Fruit fly (Drosophila melanogaster) whole organism, wandering third instar larva: ENCODE data around the gene CG32086.

ENCODE experiments used
- Abd-B ChIP-seq: fragments of >200 bp; optimal IDR thresholded peaks from 2 replicates; lab custom pipeline; 2017; ENCODE audit warnings: missing biosample characterization, missing genetic modification characterization
- CG32264 ChIP-seq: fragments of 200-800 bp; sonication (Bioruptor generic); optimal IDR thresholded peaks from 2 replicates; lab custom pipeline; 2016; ENCODE audit warnings: missing biosample characterization, missing genetic modification characterization
- CG9705 ChIP-seq: fragments of 200-800 bp; sonication (Bioruptor generic); optimal IDR thresholded peaks from 2 replicates; lab custom pipeline; 2018; ENCODE audit warnings: missing biosample characterization, mild to moderate bottlenecking, missing genetic modification characterization
- Dfd ChIP-seq: fragments of >200 bp; optimal IDR thresholded peaks from 2 replicates; lab custom pipeline; 2017; ENCODE audit warnings: missing biosample characterization, missing genetic modification characterization
- Dif ChIP-seq: fragments of 200-275, 200-300 bp; sonication (Bioruptor generic); optimal IDR thresholded peaks from 2 replicates; lab custom pipeline; 2018; ENCODE audit warnings: missing biosample characterization, missing genetic modification characterization; ENCODE audit not compliant: partially characterized antibody
- GATAd ChIP-seq: sonication (Bioruptor generic); optimal IDR thresholded peaks from 2 replicates; lab custom pipeline; 2016; ENCODE audit warnings: missing biosample characterization, missing genetic modification characterization
- HLH106 ChIP-seq: fragments of 200-800 bp; optimal IDR thresholded peaks from 3 replicates; lab custom pipeline; 2019; ENCODE audit warnings: missing biosample characterization, mild to moderate bottlenecking, missing genetic modification characterization, moderate library complexity
- Hnf4 ChIP-seq: fragments of 200-800 bp; sonication (Bioruptor generic); optimal IDR thresholded peaks from 2 replicates; lab custom pipeline; 2016; ENCODE audit warnings: missing biosample characterization, mild to moderate bottlenecking, missing genetic modification characterization
- Hr78 ChIP-seq: fragments of >200 bp; optimal IDR thresholded peaks from 2 replicates; lab custom pipeline; 2017; ENCODE audit warnings: missing biosample characterization, missing genetic modification characterization
- Hr83 ChIP-seq: fragments of 200-300 bp; sonication (Bioruptor generic); optimal IDR thresholded peaks from 2 replicates; lab custom pipeline; 2016; ENCODE audit warnings: missing biosample characterization, mild to moderate bottlenecking, missing genetic modification characterization, moderate library complexity; ENCODE audit not compliant: poor library complexity, severe bottlenecking
- Jra ChIP-seq: sonication (Bioruptor generic); optimal IDR thresholded peaks from 2 replicates; lab custom pipeline; 2016; ENCODE audit warnings: missing biosample characterization, missing genetic modification characterization
- Mio ChIP-seq: sonication (Bioruptor generic); optimal IDR thresholded peaks from 2 replicates; lab custom pipeline; 2016; ENCODE audit warnings: missing biosample characterization, missing genetic modification characterization
- Myc ChIP-seq: fragments of >200 bp; optimal IDR thresholded peaks from 2 replicates; lab custom pipeline; 2017
- N ChIP-seq: fragments of >200 bp; optimal IDR thresholded peaks from 2 replicates; lab custom pipeline; 2018; ENCODE audit warnings: missing biosample characterization, missing external identifiers, missing genetic modification characterization
- OdsH ChIP-seq: fragments of 200-800 bp; sonication (Bioruptor generic); optimal IDR thresholded peaks from 2 replicates; lab custom pipeline; 2016; ENCODE audit warnings: missing biosample characterization, mild to moderate bottlenecking, missing genetic modification characterization
- Rel ChIP-seq, 2 experiments: fragments of 200-800 bp; sonication (Bioruptor generic) in 1 of 2; optimal IDR thresholded peaks; 2 replicates in 1 of 2; 3 replicates in 1 of 2; lab custom pipeline; 2016 to 2019; ENCODE audit warnings: mild to moderate bottlenecking in 2 of 2, missing biosample characterization in 2 of 2, missing genetic modification characterization in 2 of 2, moderate library complexity in 1 of 2
- Vsx2 ChIP-seq: fragments of 200-300, 225-300 bp; sonication (Bioruptor generic); optimal IDR thresholded peaks from 2 replicates; lab custom pipeline; 2018; ENCODE audit warnings: missing biosample characterization, missing genetic modification characterization; ENCODE audit not compliant: partially characterized antibody
- br ChIP-seq: fragments of 200-800 bp; sonication (Bioruptor generic); optimal IDR thresholded peaks from 2 replicates; lab custom pipeline; 2016; ENCODE audit warnings: missing biosample characterization, missing genetic modification characterization
- brk ChIP-seq: fragments of 200-800 bp; sonication (Bioruptor generic); optimal IDR thresholded peaks from 2 replicates; lab custom pipeline; 2016; ENCODE audit warnings: missing biosample characterization, mild to moderate bottlenecking, missing genetic modification characterization
- dmrt93B ChIP-seq: fragments of 200-800 bp; sonication (Bioruptor generic); optimal IDR thresholded peaks from 2 replicates; lab custom pipeline; 2018; ENCODE audit warnings: missing biosample characterization, mild to moderate bottlenecking, missing genetic modification characterization
- ey ChIP-seq: fragments of 200-800 bp; sonication (Bioruptor generic); optimal IDR thresholded peaks from 2 replicates; lab custom pipeline; 2016; ENCODE audit warnings: missing biosample characterization, missing genetic modification characterization
- foxo ChIP-seq, 2 experiments: fragments of 200-800 bp; sonication (Bioruptor generic); optimal IDR thresholded peaks; 2 replicates in 1 of 2; 3 replicates in 1 of 2; lab custom pipeline; 2016 to 2017; ENCODE audit warnings: missing biosample characterization in 2 of 2, missing genetic modification characterization in 2 of 2
- fru ChIP-seq: fragments of 200-800 bp; sonication (Bioruptor generic); optimal IDR thresholded peaks from 3 replicates; lab custom pipeline; 2016; ENCODE audit warnings: missing biosample characterization, mild to moderate bottlenecking, missing genetic modification characterization
- h ChIP-seq: fragments of 200-800 bp; sonication (Bioruptor generic); optimal IDR thresholded peaks from 3 replicates; lab custom pipeline; 2016; ENCODE audit warnings: missing biosample characterization, mild to moderate bottlenecking, missing genetic modification characterization
- lola ChIP-seq: fragments of >200 bp; optimal IDR thresholded peaks from 2 replicates; lab custom pipeline; 2017; ENCODE audit warnings: missing biosample characterization, missing genetic modification characterization
- pan ChIP-seq: fragments of >200 bp; optimal IDR thresholded peaks from 2 replicates; lab custom pipeline; 2017
- psq ChIP-seq: fragments of 200-800 bp; sonication (Bioruptor generic); optimal IDR thresholded peaks from 3 replicates; lab custom pipeline; 2017; ENCODE audit warnings: missing biosample characterization, mild to moderate bottlenecking, missing genetic modification characterization, moderate library complexity
- rgr ChIP-seq: fragments of 200-800 bp; sonication (Bioruptor generic); optimal IDR thresholded peaks from 3 replicates; lab custom pipeline; 2016; ENCODE audit warnings: missing biosample characterization, mild to moderate bottlenecking, missing genetic modification characterization
- sage ChIP-seq: fragments of 200-800 bp; sonication (Bioruptor generic); optimal IDR thresholded peaks from 2 replicates; lab custom pipeline; 2016; ENCODE audit warnings: missing biosample characterization, mild to moderate bottlenecking, missing genetic modification characterization
- sv ChIP-seq: fragments of 200-800 bp; sonication (Bioruptor generic); optimal IDR thresholded peaks from 3 replicates; lab custom pipeline; 2016; ENCODE audit warnings: missing biosample characterization, missing genetic modification characterization
- tai ChIP-seq: sonication (Bioruptor generic); optimal IDR thresholded peaks from 2 replicates; lab custom pipeline; 2016; ENCODE audit warnings: missing biosample characterization, missing genetic modification characterization
- usp ChIP-seq: fragments of >200 bp; optimal IDR thresholded peaks from 2 replicates; lab custom pipeline; 2017; ENCODE audit warnings: missing biosample characterization, missing genetic modification characterization
- woc ChIP-seq: sonication (Bioruptor generic); optimal IDR thresholded peaks from 2 replicates; lab custom pipeline; 2016; ENCODE audit warnings: missing biosample characterization, mild to moderate bottlenecking, missing genetic modification characterization

Gene CG32086

DNA sequence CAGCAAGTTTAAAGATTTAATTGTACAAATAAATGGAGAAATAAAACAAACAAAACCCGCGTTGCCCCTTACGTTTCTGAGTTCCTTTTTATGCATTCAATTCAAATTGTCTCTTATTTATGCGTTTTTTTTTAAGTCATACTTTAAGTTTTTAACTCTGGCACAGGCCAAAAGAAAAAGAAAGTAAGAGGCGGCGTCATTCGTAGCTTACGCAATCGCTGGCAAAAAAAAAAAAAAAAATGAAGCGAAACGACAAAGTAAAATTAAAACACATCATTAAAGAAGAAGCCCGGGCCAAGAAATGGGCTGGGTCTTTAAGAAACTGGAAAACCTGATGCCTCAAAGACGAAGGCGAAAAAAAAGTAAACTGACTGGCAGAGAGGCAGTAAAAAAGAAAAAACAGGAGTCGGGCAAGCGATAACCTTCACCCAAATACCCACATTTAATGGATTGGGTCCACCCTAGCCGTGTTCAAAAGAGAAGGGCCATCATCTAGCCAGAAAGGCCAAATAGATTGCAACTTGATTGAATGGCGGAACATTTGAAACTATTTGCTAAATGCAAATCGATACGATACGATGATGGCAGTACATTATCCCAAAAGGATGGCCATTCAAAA is 40.1 kb downstream of the CG32086 start:
- TF ChIP-seq Mio (GFP tag; lab: Kevin White, UChicago) = no peak
- TF ChIP-seq sv = no peak
- no peak for TF ChIP-seq psq (GFP tag; lab: Kevin White, UChicago)
- no peak for TF ChIP-seq Dfd (GFP tag; lab: Kevin White, UChicago)
- TF ChIP-seq, all 38 proteins: peak for 0

dm6 chr3L:11542948-11543347 is 40.9 kb downstream of the CG32086 start:
- TF ChIP-seq foxo (GFP tag; optimal IDR thresholded peaks at IDR 0.05; lab: Kevin White, UChicago) (no peak), GATAd (GFP tag; lab: Kevin White, UChicago) (no peak), woc (no peak), tai (GFP tag; lab: Kevin White, UChicago) (no peak), lola (GFP tag; lab: Kevin White, UChicago) (no peak), CG32264 (GFP tag; lab: Kevin White, UChicago) (no peak), usp (no peak), pan (no peak), CG9705 (GFP tag; lab: Kevin White, UChicago) (no peak), brk (no peak), rgr (GFP tag; lab: Kevin White, UChicago) (no peak), dmrt93B (no peak), Hnf4 (GFP tag; lab: Kevin White, UChicago) (no peak), N (GFP tag; lab: Kevin White, UChicago) (no peak)

DNA sequence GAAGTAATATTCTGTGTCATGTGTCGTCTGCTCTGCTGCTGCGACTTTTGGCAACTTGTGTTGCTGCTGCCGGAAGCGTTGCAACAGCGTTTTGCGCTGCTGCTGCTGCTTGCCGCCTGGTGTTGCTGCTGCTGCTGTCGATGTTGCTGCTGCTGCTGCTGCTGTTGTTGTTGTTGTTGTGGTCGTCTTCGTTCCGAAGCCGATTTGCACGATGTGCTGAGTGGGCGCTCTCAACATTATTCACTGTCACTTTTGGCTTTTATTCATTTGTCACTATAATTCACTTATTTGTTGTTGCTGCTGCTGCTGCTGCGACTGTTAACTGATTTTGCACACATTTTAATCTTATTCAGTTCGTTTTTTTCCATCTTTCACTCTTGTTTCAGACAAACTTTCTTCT is 41.4 kb downstream of the CG32086 start:
- peak; percentile 94 for TF ChIP-seq Dfd (GFP tag; lab: Kevin White, UChicago)
- no peak for TF ChIP-seq tai (GFP tag; lab: Kevin White, UChicago)
- no peak for TF ChIP-seq woc

DNA sequence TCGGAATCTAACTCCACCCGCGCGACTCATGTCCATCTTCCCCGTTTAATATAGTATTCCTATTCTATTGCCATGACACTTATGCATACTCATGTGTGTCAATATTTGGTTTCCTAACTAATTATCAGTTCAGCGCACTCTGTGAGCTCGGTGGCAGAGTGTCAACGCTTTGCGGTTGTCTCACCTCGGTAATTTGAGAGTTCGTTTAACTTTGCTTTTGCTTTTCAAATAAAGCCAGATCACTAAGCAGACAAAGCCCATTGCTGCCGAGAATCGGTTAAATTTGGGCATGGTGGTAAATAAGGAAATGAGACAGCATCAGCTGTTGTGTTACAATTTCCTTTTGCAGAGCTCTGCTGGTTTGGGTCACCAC is 43.5 kb downstream of the CG32086 start:
- no peak for TF ChIP-seq tai (GFP tag; lab: Kevin White, UChicago)
- no peak for TF ChIP-seq fru (GFP tag; lab: Kevin White, UChicago)
- TF ChIP-seq pan = no peak
- TF ChIP-seq N (GFP tag; lab: Kevin White, UChicago) = no peak
- TF ChIP-seq sage (GFP tag; lab: Kevin White, UChicago) = no peak
- no peak for TF ChIP-seq Dif

DNA sequence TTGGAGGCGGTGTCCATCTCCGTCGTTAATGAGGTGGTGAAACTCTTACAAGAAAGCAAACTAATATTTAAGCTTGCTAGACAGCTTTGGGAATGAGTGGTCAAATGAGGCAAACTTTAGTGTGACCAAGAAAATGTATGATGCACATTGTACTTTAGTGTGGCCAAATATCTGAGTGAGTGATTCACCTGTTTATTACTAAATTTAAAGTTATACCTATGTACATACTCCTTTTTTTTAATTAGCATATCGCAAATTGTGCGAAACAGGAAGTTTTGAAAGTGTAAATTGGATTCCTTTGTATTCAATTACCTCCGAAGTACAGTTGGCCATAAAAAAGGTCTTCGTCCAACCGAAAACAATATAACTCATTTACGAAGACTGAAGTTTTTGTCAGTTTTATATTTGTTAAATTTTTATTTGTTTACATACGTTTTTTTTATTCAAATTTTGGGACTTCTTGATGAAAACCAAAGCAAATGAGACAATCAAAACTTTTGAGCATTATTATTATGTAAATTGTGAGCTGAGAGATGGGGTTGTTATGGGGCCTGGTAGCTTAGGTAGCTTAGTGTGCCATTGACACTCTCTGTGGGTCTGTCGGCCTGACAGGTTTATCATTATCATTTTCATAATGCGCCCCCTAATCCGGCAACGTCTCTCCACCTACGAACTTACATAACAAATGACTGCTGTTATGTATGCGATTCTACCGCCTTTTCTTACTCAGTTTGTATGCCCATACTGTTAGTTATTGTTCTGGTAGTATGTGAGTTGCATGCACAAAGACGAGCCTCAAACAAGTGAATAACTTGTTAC is 44.1 kb downstream of the CG32086 start:
- TF ChIP-seq Abd-B (GFP tag; lab: Kevin White, UChicago) (no peak), psq (GFP tag; lab: Kevin White, UChicago) (no peak), Vsx2 (no peak)

DNA sequence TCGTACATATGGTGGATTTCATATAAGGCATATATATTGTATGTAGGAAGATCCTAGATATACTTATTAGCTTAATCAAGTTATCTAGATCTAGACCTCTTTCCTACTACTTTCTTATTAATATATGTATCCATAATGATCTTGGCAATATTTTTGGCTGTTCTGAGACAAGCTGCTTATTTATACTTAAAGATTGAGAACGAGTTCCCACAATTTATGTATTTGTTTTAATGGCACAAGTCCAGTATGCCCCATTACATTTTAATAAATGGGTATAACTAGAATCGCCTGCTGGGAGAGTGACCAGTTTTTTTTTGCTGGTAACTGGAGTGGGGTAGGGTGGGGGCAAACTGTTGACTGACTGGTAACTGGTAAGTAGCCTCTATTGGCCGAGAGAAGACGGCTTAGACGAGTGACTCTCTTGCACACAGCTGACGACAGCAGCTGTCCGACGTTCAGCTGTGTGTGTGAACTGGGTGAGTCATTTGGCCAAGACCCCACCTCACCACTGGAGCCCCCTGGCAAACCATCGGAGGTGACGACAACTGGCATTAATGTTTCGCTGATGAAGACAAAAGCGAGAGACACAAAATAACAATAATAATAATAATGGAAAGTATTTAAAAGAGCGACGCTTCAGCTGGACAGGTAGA is 47.0 kb downstream of the CG32086 start:
- peak; percentile 4 for TF ChIP-seq Jra (GFP tag; lab: Kevin White, UChicago)
- TF ChIP-seq N (GFP tag; lab: Kevin White, UChicago) = no peak
- no peak for TF ChIP-seq Myc (lab: Kevin White, UChicago)

DNA sequence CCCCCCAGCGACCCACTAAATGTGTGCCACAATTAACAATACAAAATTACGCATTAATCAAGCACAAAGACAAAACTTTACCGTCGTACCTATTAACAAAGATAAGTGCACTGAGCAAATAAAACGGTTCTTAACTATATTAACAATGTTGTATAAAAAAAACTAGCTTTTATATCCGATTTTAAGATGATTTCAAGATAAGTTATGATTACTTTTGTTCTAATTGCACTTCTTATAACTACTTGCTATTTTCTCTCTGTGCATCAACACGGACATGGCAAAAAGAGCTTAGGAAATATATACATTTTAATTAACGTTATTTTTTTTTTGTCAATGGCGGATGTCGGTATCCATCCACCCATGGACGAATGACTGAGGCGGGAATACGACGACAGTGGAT is 47.7 kb downstream of the CG32086 start:
- TF ChIP-seq Abd-B (GFP tag; lab: Kevin White, UChicago) (no peak), br (GFP tag; lab: Kevin White, UChicago) (no peak), Rel (GFP tag; optimal IDR thresholded peaks at IDR 0.05; lab: Kevin White, UChicago) (no peak), Rel (tag; optimal IDR thresholded peaks at IDR 0.05; lab: Kevin White, UChicago) (no peak), h (peak; percentile 36), Dfd (GFP tag; lab: Kevin White, UChicago) (no peak), brk (no peak), Dif (no peak), Vsx2 (no peak), woc (no peak), psq (GFP tag; lab: Kevin White, UChicago) (no peak), OdsH (GFP tag; lab: Kevin White, UChicago) (no peak), foxo (GFP tag; optimal IDR thresholded peaks at IDR 0.05; lab: Kevin White, UChicago) (peak in 1 of 2 experiments; percentile 21), Mio (GFP tag; lab: Kevin White, UChicago) (no peak), ey (no peak), Hr83 (GFP tag; lab: Kevin White, UChicago) (no peak), HLH106 (tag; lab: Kevin White, UChicago) (peak; percentile 19), CG32264 (GFP tag; lab: Kevin White, UChicago) (no peak), Hr78 (GFP tag; lab: Kevin White, UChicago) (no peak), lola (GFP tag; lab: Kevin White, UChicago) (no peak), N (GFP tag; lab: Kevin White, UChicago) (no peak), Myc (lab: Kevin White, UChicago) (no peak), Hnf4 (GFP tag; lab: Kevin White, UChicago) (no peak)
- TF ChIP-seq, all 38 proteins: peak for 3
